Worm (Caenorhabditis elegans): ENCODE measurements around the gene phy-2.

- TF ChIP-seq K09A11.1 (tag; optimal IDR thresholded peaks at IDR 0.05; ENCODE audit: insufficient read depth) = no peak
- TF ChIP-seq hlh-15 (tag; optimal IDR thresholded peaks at IDR 0.05) = no peak
- TF ChIP-seq ama-1 (optimal IDR thresholded peaks at IDR 0.05) = no peak
- TF ChIP-seq tbx-2 (tag; optimal IDR thresholded peaks at IDR 0.05) = no peak
- TF ChIP-seq unc-3 (GFP tag; conservative IDR thresholded peaks at IDR 0.05) = no peak
- TF ChIP-seq unc-3 (tag; optimal IDR thresholded peaks at IDR 0.05) = no peak
- TF ChIP-seq dve-1 (tag; optimal IDR thresholded peaks at IDR 0.05) = no peak
- TF ChIP-seq pha-2 (tag; optimal IDR thresholded peaks at IDR 0.05) = no peak
- no peak for TF ChIP-seq fax-1 (tag; optimal IDR thresholded peaks at IDR 0.05)
- no peak for TF ChIP-seq nhr-232 (tag; optimal IDR thresholded peaks at IDR 0.05)
Observed at ce11 chrIV:12203968-12204367, 11.8 kb downstream of the phy-2 start.

Measured in whole organism, late embryonic.